Worm (Caenorhabditis elegans) whole organism, L2 larva: Measurements from ENCODE around the gene nhr-50.

Experiments used
- egl-27 ChIP-seq: sonication (generic microtip); optimal IDR thresholded peaks from 3 replicates; lab custom pipeline; 2017; ENCODE audit warnings: missing biosample characterization, missing genetic modification reagents, missing genetic modification characterization
- lin-39 ChIP-seq: fragments of 150-350 bp; optimal IDR thresholded peaks from 2 replicates; lab custom pipeline; 2014; ENCODE audit warnings: missing biosample characterization, missing genetic modification reagents, missing genetic modification characterization
- mab-5 ChIP-seq: fragments of 150-350 bp; optimal IDR thresholded peaks from 2 replicates; lab custom pipeline; 2014; ENCODE audit warnings: missing biosample characterization, missing genetic modification characterization
- nhr-237 ChIP-seq: fragments of 150-350 bp; optimal IDR thresholded peaks from 2 replicates; lab custom pipeline; 2014; ENCODE audit warnings: missing biosample characterization, missing genetic modification characterization
- ztf-11 ChIP-seq: sonication (generic microtip); optimal IDR thresholded peaks from 2 replicates; lab custom pipeline; 2017; ENCODE audit warnings: missing biosample characterization, missing genetic modification characterization
- ztf-4 ChIP-seq: fragments of 150-350 bp; optimal IDR thresholded peaks from 2 replicates; lab custom pipeline; 2014; ENCODE audit warnings: missing biosample characterization, missing genetic modification characterization

- TF ChIP-seq ztf-11 (tag; lab: Kevin White, UChicago), result no peak
- TF ChIP-seq lin-39, result no peak
- no peak for TF ChIP-seq ztf-4
- TF ChIP-seq mab-5, result no peak
- TF ChIP-seq egl-27 (tag; lab: Kevin White, UChicago), result no peak
- no peak for TF ChIP-seq nhr-237
Observed at ce11 chrV:15959456-15959855, 41.0 kb downstream of the nhr-50 start.
